Fruit fly (Drosophila melanogaster) ovary, adult (tissue): Measurements from ENCODE around the gene side-III.
A peak's percentile ranks its signal among the peaks of the same experiment; 100 is the strongest.

ENCODE experiments used
- CG17801 ChIP-seq: fragments of 200-800 bp; optimal IDR thresholded peaks from 2 replicates; lab custom pipeline; 2019; ENCODE audit warnings: missing biosample characterization, mild to moderate bottlenecking, missing genetic modification characterization, moderate library complexity; ENCODE audit not compliant: partially characterized antibody

side-III gene

dm6 chr3R:5881308-5881707 is 78.0 kb downstream of the side-III start:
- no peak for TF ChIP-seq CG17801 (GFP tag; lab: Kevin White, UChicago)

DNA sequence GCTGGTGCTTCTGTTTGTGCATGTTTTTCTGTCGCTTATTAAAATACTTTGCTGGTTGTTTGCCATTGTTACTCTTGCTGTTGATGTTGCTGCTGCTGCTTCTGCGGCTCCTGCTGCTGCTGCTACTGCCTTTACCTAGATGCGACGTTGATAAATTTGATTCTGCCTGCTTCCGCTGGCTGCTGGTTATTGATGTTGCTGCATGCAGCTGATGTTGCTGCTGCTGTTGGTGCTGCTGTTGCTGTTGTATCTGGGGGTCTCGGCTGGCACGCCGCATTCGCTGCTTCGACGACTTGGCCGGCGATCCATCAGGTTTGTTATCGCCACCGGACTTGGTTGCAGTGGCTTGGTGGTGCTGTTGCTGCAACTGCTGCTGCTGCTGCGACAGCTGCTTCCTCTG is 82.0 kb downstream of the side-III start:
- no peak for TF ChIP-seq CG17801 (GFP tag; lab: Kevin White, UChicago)

DNA sequence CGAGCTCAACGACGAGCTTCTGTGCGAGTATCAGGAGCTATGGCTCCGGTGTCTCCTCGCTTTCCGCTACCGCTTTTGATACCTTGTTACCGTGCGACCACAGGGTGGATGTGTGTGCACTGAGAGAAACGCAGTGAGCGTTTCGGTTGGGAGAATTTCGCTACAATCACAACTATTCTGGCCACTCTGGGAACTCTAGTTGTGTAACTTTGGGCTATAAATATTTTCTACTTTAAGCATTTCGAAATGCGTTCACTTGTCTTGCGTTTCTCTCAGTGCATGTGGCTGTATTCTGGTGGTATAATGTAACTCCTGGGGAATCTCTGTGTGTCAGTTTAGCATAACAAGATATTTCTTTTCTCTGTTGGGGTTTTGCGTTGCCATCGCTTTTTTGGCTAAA is 88.0 kb downstream of the side-III start:
- TF ChIP-seq CG17801 (GFP tag; lab: Kevin White, UChicago): no peak

- no peak for TF ChIP-seq CG17801 (GFP tag; lab: Kevin White, UChicago)
These were observed 97.2 kb downstream of the side-III start, which contains the start of gene CG2017 for dm6 chr3R:5862032-5862641. Gene CG2017 (minus strand): TSS chr3R:5862405.

DNA sequence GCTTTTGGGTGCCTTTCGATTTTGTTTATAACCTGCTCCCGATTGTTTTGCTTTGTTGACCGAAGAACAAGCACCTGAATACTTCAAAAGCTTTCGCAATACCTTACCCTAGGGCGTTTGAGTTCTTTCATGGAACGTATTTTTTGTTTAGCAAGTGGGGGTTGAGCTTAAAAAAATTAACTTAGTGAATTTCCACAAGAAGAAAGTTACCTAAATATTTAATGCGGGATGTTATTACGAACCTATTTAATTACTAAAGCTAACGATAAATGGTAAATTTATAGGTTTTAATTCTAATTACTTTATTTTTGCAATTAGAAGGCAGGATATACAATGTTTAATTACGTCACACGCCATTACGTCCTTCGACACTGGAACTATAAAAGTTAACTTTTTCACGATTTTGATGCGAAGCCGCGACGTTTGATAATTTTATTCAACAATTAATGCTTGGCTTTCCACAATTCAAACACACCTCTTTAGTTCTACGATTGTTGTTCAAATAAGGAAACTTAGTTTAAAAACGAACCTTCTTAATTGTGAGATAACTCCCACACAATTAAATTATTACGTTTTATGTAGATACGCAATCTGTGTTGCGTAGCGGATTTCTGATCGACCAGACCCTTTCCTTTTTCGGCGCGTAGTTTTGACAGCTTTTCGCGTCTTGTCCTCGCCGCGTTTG is 98.0 kb downstream of the side-III start:
- no peak for TF ChIP-seq CG17801 (GFP tag; lab: Kevin White, UChicago)

dm6 chr3R:5860736-5861217 is 98.6 kb downstream of the side-III start:
- no peak for TF ChIP-seq CG17801 (GFP tag; lab: Kevin White, UChicago)

dm6 chr3R:5856215-5856614 is 103.1 kb downstream of the side-III start, which contains the start of the genes disp and ECSIT:
Gene disp (minus strand): TSS chr3R:5856311.
Gene ECSIT (plus strand): TSS chr3R:5856585.
- TF ChIP-seq CG17801 (GFP tag; lab: Kevin White, UChicago): peak; percentile 56

DNA sequence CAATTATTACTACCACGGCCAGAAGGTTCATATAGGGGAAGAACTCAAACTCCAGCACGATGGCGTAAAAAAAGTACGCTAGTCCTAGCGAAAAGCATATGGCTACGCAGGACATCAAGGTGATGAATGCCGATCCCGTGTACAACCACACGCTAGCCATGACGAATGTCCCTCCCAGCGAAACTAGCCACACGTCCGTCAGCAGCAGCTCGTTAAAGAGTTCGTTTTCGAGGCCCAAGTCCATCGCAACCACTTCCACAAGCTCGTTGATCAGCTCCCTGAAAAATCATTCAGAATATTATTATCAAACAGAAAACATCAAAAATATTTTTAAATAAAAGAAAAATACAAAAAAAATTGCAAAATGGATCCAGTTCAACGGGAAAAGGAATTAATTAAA is 106.3 kb downstream of the side-III start, which contains the start of gene CG34287:
TSS of gene CG34287 (plus strand) at position 301 of the 400 bp plus-strand sequence.
- TF ChIP-seq CG17801 (GFP tag; lab: Kevin White, UChicago): no peak

dm6 chr3R:5846570-5847270 is 112.6 kb downstream of the side-III start, which contains the start of gene CG14676:
Gene CG14676 (plus strand): TSS chr3R:5847220.
- no peak for TF ChIP-seq CG17801 (GFP tag; lab: Kevin White, UChicago)

- TF ChIP-seq CG17801 (GFP tag; lab: Kevin White, UChicago): no peak
These were observed 115.8 kb downstream of the side-III start for dm6 chr3R:5843516-5843915.

DNA sequence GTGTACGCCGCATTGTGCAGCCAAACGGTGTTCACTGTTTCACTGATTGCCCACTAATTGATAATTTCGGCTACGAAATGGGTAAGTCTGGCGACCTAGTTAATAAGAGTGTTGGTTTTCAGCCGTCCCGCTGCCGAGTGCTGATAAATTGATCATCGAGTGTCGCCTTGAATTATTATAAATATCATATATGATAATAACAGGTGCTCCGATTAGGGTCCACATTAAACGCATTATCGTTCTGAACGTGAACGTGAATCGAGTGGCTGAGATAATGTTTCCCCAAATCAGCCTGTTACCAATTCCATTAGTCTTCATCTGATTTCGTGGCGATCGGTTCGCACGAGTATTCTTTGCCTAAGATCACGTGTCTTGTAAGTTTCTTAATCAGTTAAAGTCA is 118.1 kb downstream of the side-III start:
- TF ChIP-seq CG17801 (GFP tag; lab: Kevin White, UChicago): no peak

dm6 chr3R:5840870-5841269 is 118.5 kb downstream of the side-III start, which contains the start of gene CG1213:
Gene CG1213 (plus strand): TSS chr3R:5841170.
- TF ChIP-seq CG17801 (GFP tag; lab: Kevin White, UChicago): no peak

DNA sequence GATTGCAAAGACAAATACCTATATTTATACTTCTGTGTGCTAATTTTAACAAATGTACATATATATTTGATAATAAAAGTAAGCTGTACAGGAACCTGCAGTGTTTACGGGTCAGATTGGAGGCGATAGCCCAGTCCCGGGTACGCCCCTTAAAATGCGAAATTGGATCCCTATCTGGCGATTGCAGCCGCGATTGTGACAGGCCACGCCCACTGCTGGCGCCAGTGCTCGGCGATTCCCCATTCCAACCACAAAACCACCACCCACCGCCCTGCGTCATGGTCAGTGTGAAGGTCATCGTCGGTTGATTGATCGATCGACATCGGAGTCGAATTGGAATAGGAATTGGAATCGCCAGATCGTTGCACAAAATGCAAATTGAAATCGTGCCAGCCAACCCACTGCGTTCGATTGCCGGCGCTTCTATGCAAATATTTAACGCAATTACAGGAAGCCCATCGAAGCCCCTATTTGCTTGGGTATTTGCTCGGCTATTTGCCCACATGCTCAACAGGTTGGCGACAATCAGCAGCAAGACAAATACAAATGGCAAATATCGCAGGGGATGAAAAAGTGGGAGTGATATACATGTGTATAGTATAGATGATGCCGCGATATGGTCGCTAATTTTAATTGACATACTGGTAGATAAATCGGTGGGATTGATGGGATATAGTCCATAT is 120.5 kb downstream of the side-III start:
- no peak for TF ChIP-seq CG17801 (GFP tag; lab: Kevin White, UChicago)

DNA sequence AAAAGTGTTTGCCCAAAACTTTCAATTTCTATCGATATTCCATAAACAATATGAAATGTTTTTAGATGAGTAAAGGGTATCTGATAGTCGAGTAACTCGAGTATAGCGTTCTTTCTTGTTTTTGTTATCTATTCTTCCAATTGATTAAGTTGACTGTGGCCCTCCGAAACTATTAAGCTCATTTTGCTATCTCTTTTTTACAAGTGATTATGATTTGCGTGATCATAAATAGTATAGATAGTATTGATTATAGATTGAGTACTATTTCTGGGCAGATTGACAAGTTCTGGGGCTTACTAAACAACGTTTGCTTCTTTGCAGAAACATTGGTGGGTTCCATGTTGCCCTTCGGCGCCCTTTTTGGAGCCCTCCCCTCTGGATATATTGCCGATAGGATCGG is 122.8 kb downstream of the side-III start:
- TF ChIP-seq CG17801 (GFP tag; lab: Kevin White, UChicago): no peak
